Fruit fly (Drosophila melanogaster): ENCODE results near the gene alpha-Man-Ib.
A peak's percentile ranks its signal among the peaks of the same experiment; 100 is the strongest.

Gene alpha-Man-Ib

DNA sequence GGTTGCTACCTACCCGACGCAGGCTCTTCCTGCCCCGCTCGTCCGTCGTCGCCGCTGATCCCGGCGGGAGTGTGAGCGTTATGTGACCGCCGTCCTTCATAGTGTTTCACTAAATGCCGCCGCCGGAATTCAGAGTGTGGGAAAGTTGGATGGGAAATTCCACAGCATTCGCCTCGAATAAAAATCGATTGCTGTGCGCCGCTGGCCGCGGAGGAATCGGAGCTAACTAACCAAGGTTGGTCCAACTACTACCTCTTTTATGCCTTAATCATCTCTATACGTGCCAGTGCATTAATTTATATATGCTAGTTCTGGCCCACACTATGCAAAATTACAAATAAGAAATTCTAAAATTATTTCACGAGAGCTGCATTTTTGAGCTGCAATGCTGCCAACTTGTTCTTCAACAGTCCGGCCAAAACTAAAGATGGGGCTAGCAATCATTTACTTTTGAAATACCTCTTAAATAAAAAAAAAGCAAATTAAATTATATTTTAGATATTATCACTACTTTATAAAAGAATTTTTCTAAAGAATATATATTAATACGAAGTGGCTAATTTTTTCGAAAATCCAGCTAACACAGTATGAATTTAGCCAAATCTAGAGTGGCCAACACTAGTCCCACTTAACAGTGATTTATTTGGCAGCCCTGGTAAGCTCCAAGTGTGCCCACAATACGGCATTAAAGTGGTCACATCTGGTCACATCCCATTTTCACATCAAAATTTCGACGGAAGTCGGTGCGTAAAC is at the start of gene alpha-Man-Ib, which contains the start of gene Pdhb (continued):
- TF ChIP-seq BtbVII (GFP tag; optimal IDR thresholded peaks at IDR 0.05) = peak; percentile 31
- no peak for TF ChIP-seq cad (GFP tag; optimal IDR thresholded peaks at IDR 0.05)
- no peak for TF ChIP-seq gsb (GFP tag; IDR thresholded peaks at IDR 0.05)
- TF ChIP-seq gsb-n (tag; optimal IDR thresholded peaks at IDR 0.05) = no peak
- no peak for TF ChIP-seq jing (GFP tag; optimal IDR thresholded peaks at IDR 0.05)
- peak; percentile 20 for TF ChIP-seq CG2202 (tag; optimal IDR thresholded peaks at IDR 0.05)
- TF ChIP-seq salm (tag; optimal IDR thresholded peaks at IDR 0.05) = peak; percentile 48
- peak; percentile 66 for TF ChIP-seq H2.0 (GFP tag; IDR thresholded peaks at IDR 0.05)
- TF ChIP-seq PHDP (tag; optimal IDR thresholded peaks at IDR 0.05) = peak; percentile 72
- TF ChIP-seq esg (GFP tag; conservative IDR thresholded peaks at IDR 0.05) = peak; percentile 79
- TF ChIP-seq CG6175 (GFP tag; IDR thresholded peaks at IDR 0.05) = peak; percentile 67; the same call in 1 of the 3 replicates
- TF ChIP-seq fd96Cb (tag; optimal IDR thresholded peaks at IDR 0.05) = peak; percentile 70
- TF ChIP-seq CG14860 (GFP tag; IDR thresholded peaks at IDR 0.05; ENCODE audit: partially characterized antibody) = no peak
- no peak for TF ChIP-seq da (GFP tag; optimal IDR thresholded peaks at IDR 0.05)
- no peak for TF ChIP-seq Tbp (GFP tag; optimal IDR thresholded peaks at IDR 0.05)
- no peak for TF ChIP-seq CG7963 (GFP tag; IDR thresholded peaks at IDR 0.05; ENCODE audit: partially characterized antibody)
- TF ChIP-seq ttk (GFP tag; IDR thresholded peaks at IDR 0.05) = peak; percentile 56; the same call in 1 of the 2 replicates
- peak; percentile 32 for TF ChIP-seq CG13624 (GFP tag; optimal IDR thresholded peaks at IDR 0.05)
- peak; percentile 75 for TF ChIP-seq hkb (optimal IDR thresholded peaks at IDR 0.05)
- peak; percentile 69 for TF ChIP-seq hkb (GFP tag; IDR thresholded peaks at IDR 0.05)
- no peak for TF ChIP-seq mld (GFP tag; IDR thresholded peaks at IDR 0.05; ENCODE audit: partially characterized antibody)
- peak; percentile 88 for TF ChIP-seq Dek (tag; optimal IDR thresholded peaks at IDR 0.05)
- no peak for TF ChIP-seq kni (GFP tag; optimal IDR thresholded peaks at IDR 0.05)
- no peak for TF ChIP-seq CkIIα-i1 (GFP tag; IDR thresholded peaks at IDR 0.05)
- peak; percentile 83 for TF ChIP-seq tgo (GFP tag; IDR thresholded peaks at IDR 0.05)
- no peak for TF ChIP-seq sqz (GFP tag; optimal IDR thresholded peaks at IDR 0.05)
- TF ChIP-seq D (optimal IDR thresholded peaks at IDR 0.05) = no peak
- peak; percentile 66 for TF ChIP-seq D (GFP tag; optimal IDR thresholded peaks at IDR 0.05)
- no peak for TF ChIP-seq wek (GFP tag; optimal IDR thresholded peaks at IDR 0.05)
- TF ChIP-seq org-1 (GFP tag; optimal IDR thresholded peaks at IDR 0.05) = peak; percentile 53
- peak; percentile 80 for TF ChIP-seq CG10209 (GFP tag; optimal IDR thresholded peaks at IDR 0.05)
- peak; percentile 84 for TF ChIP-seq ssp (GFP tag; IDR thresholded peaks at IDR 0.05)
- TF ChIP-seq Spps (tag; optimal IDR thresholded peaks at IDR 0.05) = peak; percentile 42
- TF ChIP-seq CG15696 (tag; optimal IDR thresholded peaks at IDR 0.05) = peak; percentile 81
- no peak for TF ChIP-seq crc (GFP tag; optimal IDR thresholded peaks at IDR 0.05)
- peak; percentile 24 for TF ChIP-seq CG6765 (GFP tag; optimal IDR thresholded peaks at IDR 0.05)
- no peak for TF ChIP-seq CG8478 (optimal IDR thresholded peaks at IDR 0.05)
- no peak for TF ChIP-seq Vsx1 (GFP tag; optimal IDR thresholded peaks at IDR 0.05)
- no peak for TF ChIP-seq CG43689 (GFP tag; IDR thresholded peaks at IDR 0.05)
- TF ChIP-seq usp (GFP tag; optimal IDR thresholded peaks at IDR 0.05) = no peak
- TF ChIP-seq CG31224 (GFP tag; IDR thresholded peaks at IDR 0.05) = peak; percentile 67
- no peak for TF ChIP-seq CG4360 (GFP tag; IDR thresholded peaks at IDR 0.05)
- TF ChIP-seq Optix (GFP tag; IDR thresholded peaks at IDR 0.05) = peak; percentile 56; the same call in 2 of the 3 replicates
- TF ChIP-seq yki (optimal IDR thresholded peaks at IDR 0.05) = no peak
- TF ChIP-seq Atf6 (GFP tag; IDR thresholded peaks at IDR 0.05) = peak; percentile 57; the same call in 1 of the 2 replicates
- TF ChIP-seq Ptx1 (GFP tag; IDR thresholded peaks at IDR 0.05) = peak; percentile 92
- TF ChIP-seq CG12155 (GFP tag; optimal IDR thresholded peaks at IDR 0.05) = peak; percentile 73
- peak; percentile 66 for TF ChIP-seq chn (GFP tag; optimal IDR thresholded peaks at IDR 0.05)
- TF ChIP-seq zen2 (GFP tag; IDR thresholded peaks at IDR 0.05; ENCODE audit: partially characterized antibody) = no peak
- TF ChIP-seq CG10366 (GFP tag; IDR thresholded peaks at IDR 0.05) = peak; percentile 75
- peak; percentile 87 for TF ChIP-seq vvl (GFP tag; IDR thresholded peaks at IDR 0.05)
